Fruit fly (Drosophila melanogaster) whole organism, embryonic: ENCODE data around the gene eIF4A.

Experiments used
- BEAF-32 ChIP-seq: fragments of 200-800 bp; sonication (Bioruptor generic); optimal IDR thresholded peaks from 3 replicates; lab custom pipeline; 2017; ENCODE audit warnings: missing biosample characterization, missing genetic modification characterization, mild to moderate bottlenecking, moderate library complexity, missing genetic modification reagents
- CG10321 ChIP-seq: fragments of 200-800 bp; sonication (Bioruptor generic); IDR thresholded peaks from 2 replicates; pipeline ENCODE4 v1.3.6; 2022; ENCODE audit warnings: missing biosample characterization, missing genetic modification characterization
- CG12942 ChIP-seq: fragments of 200-800 bp; sonication (Bioruptor generic); optimal IDR thresholded peaks from 3 replicates; lab custom pipeline; 2016; ENCODE audit warnings: missing biosample characterization, missing genetic modification characterization
- CG13624 ChIP-seq: fragments of 200-800 bp; sonication (Bioruptor generic); optimal IDR thresholded peaks from 2 replicates; lab custom pipeline; 2016; ENCODE audit warnings: missing biosample characterization, missing genetic modification characterization
- CG15011 ChIP-seq: fragments of 200-800 bp; sonication (Bioruptor generic); optimal IDR thresholded peaks from 3 replicates; lab custom pipeline; 2018; ENCODE audit warnings: missing biosample characterization, mild to moderate bottlenecking, missing genetic modification characterization
- CG1529 ChIP-seq: fragments of 200-800 bp; sonication (Bioruptor generic); optimal IDR thresholded peaks from 3 replicates; lab custom pipeline; 2018; ENCODE audit warnings: missing biosample characterization, missing genetic modification characterization
- CG1647 ChIP-seq: fragments of 200-800 bp; sonication (Bioruptor generic); optimal IDR thresholded peaks from 3 replicates; lab custom pipeline; 2016; ENCODE audit warnings: missing biosample characterization, missing genetic modification characterization
- CG16779 ChIP-seq: fragments of 200-800 bp; sonication (Bioruptor generic); IDR thresholded peaks from 2 replicates; pipeline ENCODE4 v1.3.6; 2022; ENCODE audit warnings: missing biosample characterization, missing genetic modification characterization
- CG1792 ChIP-seq: fragments of 200-800 bp; sonication (Bioruptor generic); optimal IDR thresholded peaks from 2 replicates; lab custom pipeline; 2016; ENCODE audit warnings: missing biosample characterization, missing genetic modification characterization
- CG30020 ChIP-seq: fragments of 200-800 bp; optimal IDR thresholded peaks from 2 replicates; lab custom pipeline; 2019; ENCODE audit warnings: missing biosample characterization, mild to moderate bottlenecking, missing genetic modification characterization, moderate library complexity
- CG33557 ChIP-seq: fragments of 200-800 bp; sonication (Bioruptor generic); optimal IDR thresholded peaks from 2 replicates; lab custom pipeline; 2019; ENCODE audit warnings: missing biosample characterization, mild to moderate bottlenecking, missing genetic modification characterization, moderate library complexity
- CG3995 ChIP-seq: fragments of 200-800 bp; sonication (Bioruptor generic); optimal IDR thresholded peaks from 3 replicates; lab custom pipeline; 2016; ENCODE audit warnings: missing biosample characterization, missing genetic modification characterization
- CG42726 ChIP-seq: fragments of 200-800 bp; sonication (Bioruptor generic); IDR thresholded peaks from 2 replicates; pipeline ENCODE4 v1.3.6; 2022; ENCODE audit warnings: missing biosample characterization, missing genetic modification characterization; ENCODE audit not compliant: partially characterized antibody
- CG4617 ChIP-seq: fragments of 200-800 bp; sonication (Bioruptor generic); optimal IDR thresholded peaks from 3 replicates; lab custom pipeline; 2016; ENCODE audit warnings: missing biosample characterization, missing genetic modification characterization, borderline replicate concordance
- CG6254 ChIP-seq: fragments of 200-800 bp; sonication (Bioruptor generic); optimal IDR thresholded peaks from 3 replicates; lab custom pipeline; 2017; ENCODE audit warnings: mild to moderate bottlenecking, missing biosample characterization, missing genetic modification reagents, missing genetic modification characterization
- CG6791 ChIP-seq: fragments of 200-800 bp; sonication (Bioruptor generic); IDR thresholded peaks from 3 replicates; pipeline ENCODE4 v1.3.6; 2022; ENCODE audit warnings: missing biosample characterization, missing genetic modification characterization; ENCODE audit not compliant: partially characterized antibody
- CG7745 ChIP-seq: fragments of 200-800 bp; sonication (Bioruptor generic); optimal IDR thresholded peaks from 2 replicates; lab custom pipeline; 2018; ENCODE audit warnings: missing biosample characterization, mild to moderate bottlenecking, missing genetic modification characterization, moderate library complexity
- CG8290 ChIP-seq, 3 experiments: fragments of 200-800 bp; sonication (Bioruptor generic); optimal IDR thresholded peaks; 2 replicates each; lab custom pipeline; 2016 to 2019; ENCODE audit warnings: missing biosample characterization in 3 of 3, missing genetic modification characterization in 3 of 3, mild to moderate bottlenecking in 2 of 3, moderate library complexity in 1 of 3
- CG8388 ChIP-seq: fragments of 200-800 bp; sonication (Bioruptor generic); optimal IDR thresholded peaks from 2 replicates; lab custom pipeline; 2019; ENCODE audit warnings: missing biosample characterization, mild to moderate bottlenecking, missing genetic modification characterization, moderate library complexity
- CG9797 ChIP-seq: fragments of 200-800 bp; sonication (Bioruptor generic); optimal IDR thresholded peaks from 3 replicates; lab custom pipeline; 2018; ENCODE audit warnings: missing biosample characterization, mild to moderate bottlenecking, missing genetic modification characterization
- Dip2 ChIP-seq: fragments of 200-800 bp; sonication (Bioruptor generic); IDR thresholded peaks from 2 replicates; pipeline ENCODE4 v1.3.6; 2022; ENCODE audit warnings: missing biosample characterization, missing genetic modification characterization
- Dp ChIP-seq: fragments of 200-800 bp; sonication (Bioruptor generic); optimal IDR thresholded peaks from 2 replicates; lab custom pipeline; 2018; ENCODE audit warnings: missing biosample characterization, mild to moderate bottlenecking, missing genetic modification characterization, moderate library complexity
- Ets97D ChIP-seq: fragments of 200-800 bp; sonication (Bioruptor generic); optimal IDR thresholded peaks from 3 replicates; lab custom pipeline; 2016; ENCODE audit warnings: missing biosample characterization, missing genetic modification characterization
- Fer1 ChIP-seq: fragments of 200-800 bp; sonication (Bioruptor generic); optimal IDR thresholded peaks from 2 replicates; lab custom pipeline; 2017; ENCODE audit warnings: missing biosample characterization, mild to moderate bottlenecking, missing genetic modification characterization
- Fer2 ChIP-seq: fragments of 200-800 bp; sonication (Bioruptor generic); optimal IDR thresholded peaks from 2 replicates; lab custom pipeline; 2018; ENCODE audit warnings: missing biosample characterization, mild to moderate bottlenecking, missing genetic modification characterization, moderate library complexity
- Gsc ChIP-seq: fragments of 200-800 bp; sonication (Bioruptor generic); IDR thresholded peaks from 2 replicates; pipeline ENCODE4 v1.3.6; 2022; ENCODE audit warnings: missing biosample characterization, missing genetic modification characterization
- Gug ChIP-seq: fragments of 200-800 bp; sonication (Bioruptor generic); IDR thresholded peaks from 4 replicates; pipeline ENCODE4 v1.3.6; 2022; ENCODE audit warnings: missing biosample characterization, missing genetic modification characterization
- H15 ChIP-seq: fragments of 200-800 bp; sonication (Bioruptor generic); IDR thresholded peaks from 3 replicates; pipeline ENCODE4 v1.3.6; 2022; ENCODE audit warnings: missing biosample characterization, missing genetic modification characterization
- Hand ChIP-seq: fragments of 200-800 bp; sonication (Bioruptor generic); optimal IDR thresholded peaks from 2 replicates; lab custom pipeline; 2017; ENCODE audit warnings: mild to moderate bottlenecking, missing biosample characterization, missing genetic modification reagents, missing genetic modification characterization
- Hr78 ChIP-seq, 2 experiments: fragments of 200-800 bp in 1 of 2; fragments of >200 bp in 1 of 2; sonication (Bioruptor generic) in 1 of 2; optimal IDR thresholded peaks; 2 replicates each; lab custom pipeline; 2017 to 2019; ENCODE audit warnings: missing biosample characterization in 2 of 2, missing genetic modification characterization in 2 of 2, mild to moderate bottlenecking in 1 of 2, moderate library complexity in 1 of 2
- Lhr ChIP-seq: fragments of 200-800 bp; sonication (Bioruptor generic); optimal IDR thresholded peaks from 3 replicates; lab custom pipeline; 2017; ENCODE audit warnings: mild to moderate bottlenecking, missing biosample characterization, missing genetic modification reagents, missing genetic modification characterization
- Oli ChIP-seq: fragments of 200-800 bp; sonication (Bioruptor generic); optimal IDR thresholded peaks from 2 replicates; lab custom pipeline; 2018; ENCODE audit warnings: missing biosample characterization, mild to moderate bottlenecking, missing genetic modification characterization, moderate library complexity
- Pdp1 ChIP-seq, 2 experiments: fragments of 200-800 bp; sonication (Bioruptor generic); optimal IDR thresholded peaks; 3 replicates each; lab custom pipeline; 2016; ENCODE audit warnings: missing biosample characterization in 2 of 2, missing genetic modification characterization in 2 of 2, mild to moderate bottlenecking in 1 of 2, moderate library complexity in 1 of 2
- Spps ChIP-seq: fragments of 200-800 bp; sonication (Bioruptor generic); optimal IDR thresholded peaks from 2 replicates; lab custom pipeline; 2018; ENCODE audit warnings: missing biosample characterization, mild to moderate bottlenecking, missing genetic modification characterization
- Stat92E ChIP-seq, 3 experiments: fragments of >200 bp in 2 of 3; fragments of 200-800 bp in 1 of 3; sonication (Bioruptor generic) in 1 of 3; optimal IDR thresholded peaks; 2 replicates each; lab custom pipeline; 2017 to 2019; ENCODE audit warnings: missing biosample characterization in 3 of 3, missing genetic modification characterization in 3 of 3, mild to moderate bottlenecking in 1 of 3, moderate library complexity in 1 of 3
- TFAM ChIP-seq: fragments of 200-800 bp; sonication (Bioruptor generic); optimal IDR thresholded peaks from 2 replicates; lab custom pipeline; 2017; ENCODE audit warnings: missing biosample characterization, missing genetic modification characterization, inconsistent platforms
- Tbp ChIP-seq: fragments of >200 bp; optimal IDR thresholded peaks from 2 replicates; lab custom pipeline; 2018; ENCODE audit warnings: missing biosample characterization, missing genetic modification characterization
- ap ChIP-seq: fragments of 200-800 bp; sonication (Bioruptor generic); IDR thresholded peaks from 2 replicates; pipeline ENCODE4 v1.3.6; 2022; ENCODE audit warnings: missing biosample characterization, missing genetic modification characterization
- dm ChIP-seq: fragments of 200-800 bp; sonication (Bioruptor generic); optimal IDR thresholded peaks from 3 replicates; lab custom pipeline; 2016; ENCODE audit warnings: missing biosample characterization, missing genetic modification characterization
- eyg ChIP-seq: fragments of 200-800 bp; sonication (Bioruptor generic); optimal IDR thresholded peaks from 3 replicates; lab custom pipeline; 2016; ENCODE audit warnings: missing biosample characterization, missing genetic modification characterization
- p53 ChIP-seq: fragments of 200-800 bp; sonication (Bioruptor generic); optimal IDR thresholded peaks from 2 replicates; lab custom pipeline; 2016; ENCODE audit warnings: missing biosample characterization, missing genetic modification characterization
- ro ChIP-seq: fragments of 200-800 bp; sonication (Bioruptor generic); IDR thresholded peaks from 2 replicates; pipeline ENCODE4 v1.3.6; 2022; ENCODE audit warnings: missing biosample characterization, missing genetic modification characterization
- salm ChIP-seq: fragments of 200-800 bp; sonication (Bioruptor generic); optimal IDR thresholded peaks from 2 replicates; lab custom pipeline; 2018; ENCODE audit warnings: missing biosample characterization, mild to moderate bottlenecking, missing genetic modification characterization
- sens ChIP-seq: fragments of 200-800 bp; sonication (Bioruptor generic); peaks from one replicate; lab custom pipeline; 2016; ENCODE audit warnings: missing biosample characterization, missing genetic modification characterization
- seq ChIP-seq: fragments of 200-800 bp; sonication (Bioruptor generic); IDR thresholded peaks from 2 replicates; pipeline ENCODE4 v1.3.6; 2022; ENCODE audit warnings: missing biosample characterization, missing genetic modification characterization
- tap ChIP-seq: fragments of 200-800 bp; optimal IDR thresholded peaks from 3 replicates; lab custom pipeline; 2019; ENCODE audit warnings: missing biosample characterization, mild to moderate bottlenecking, missing genetic modification characterization, moderate library complexity
- tio ChIP-seq: fragments of 200-800 bp; sonication (Bioruptor generic); optimal IDR thresholded peaks from 2 replicates; lab custom pipeline; 2017; ENCODE audit warnings: missing biosample characterization, missing genetic modification characterization, inconsistent platforms
- wek ChIP-seq: fragments of 200-800 bp; sonication (Bioruptor generic); optimal IDR thresholded peaks from 3 replicates; lab custom pipeline; 2018; ENCODE audit warnings: missing biosample characterization, mild to moderate bottlenecking, missing genetic modification characterization, moderate library complexity

The eIF4A gene

dm6 chr2L:5979957-5980861 lies 1.4 kb upstream of the eIF4A start (continued):
- no peak for TF ChIP-seq seq (GFP tag; lab: Robert Waterston, UW)
- peak; percentile 32 for TF ChIP-seq CG33557 (GFP tag; lab: Kevin White, UChicago)
- TF ChIP-seq H15, result no peak
- no peak for TF ChIP-seq ap (GFP tag; lab: Robert Waterston, UW)
- TF ChIP-seq CG1647 (GFP tag; lab: Kevin White, UChicago), result no peak
- TF ChIP-seq CG13624 (GFP tag; lab: Kevin White, UChicago), result peak; percentile 17
- peak in 1 of 3 experiments; percentile 79 for TF ChIP-seq Stat92E (GFP tag; optimal IDR thresholded peaks at IDR 0.05; lab: Kevin White, UChicago)
- TF ChIP-seq CG42726 (GFP tag; lab: Robert Waterston, UW), result no peak
- no peak for TF ChIP-seq CG1529 (GFP tag; lab: Kevin White, UChicago)
- no peak for TF ChIP-seq CG9797 (GFP tag; lab: Kevin White, UChicago)
- TF ChIP-seq CG8290 (GFP tag; optimal IDR thresholded peaks at IDR 0.05; lab: Kevin White, UChicago), result no peak
- peak in 1 of 2 experiments; percentile 70 for TF ChIP-seq CG8290 (tag; optimal IDR thresholded peaks at IDR 0.05; lab: Kevin White, UChicago)
- TF ChIP-seq Hr78 (GFP tag; optimal IDR thresholded peaks at IDR 0.05; lab: Kevin White, UChicago), result no peak
- no peak for TF ChIP-seq Lhr (GFP tag; lab: Kevin White, UChicago)
- TF ChIP-seq CG30020, result no peak
- TF ChIP-seq Oli (tag; lab: Kevin White, UChicago), result no peak
- no peak for TF ChIP-seq Gsc
- TF ChIP-seq wek (GFP tag; lab: Kevin White, UChicago), result peak; percentile 57
- no peak for TF ChIP-seq Dip2
- TF ChIP-seq CG4617 (GFP tag; lab: Kevin White, UChicago), result no peak
- no peak for TF ChIP-seq Gug (GFP tag; lab: Robert Waterston, UW)
- TF ChIP-seq CG3995 (GFP tag; lab: Kevin White, UChicago), result no peak
- TF ChIP-seq ro, result no peak
- no peak for TF ChIP-seq BEAF-32
- no peak for TF ChIP-seq CG1792 (GFP tag; lab: Kevin White, UChicago)
- TF ChIP-seq CG12942 (GFP tag; lab: Kevin White, UChicago), result no peak
- TF ChIP-seq sens, result peak; percentile 82
- no peak for TF ChIP-seq Dp (GFP tag; lab: Kevin White, UChicago)
- peak; percentile 64 for TF ChIP-seq Hand (GFP tag; lab: Kevin White, UChicago)
- TF ChIP-seq p53 (GFP tag; lab: Kevin White, UChicago), result no peak
- peak in 1 of 2 experiments; percentile 19 for TF ChIP-seq Pdp1 (GFP tag; optimal IDR thresholded peaks at IDR 0.05; lab: Kevin White, UChicago)
- no peak for TF ChIP-seq CG16779 (GFP tag; lab: Robert Waterston, UW)
- no peak for TF ChIP-seq TFAM (GFP tag; lab: Kevin White, UChicago)
- peak; percentile 100 for TF ChIP-seq CG7745 (tag; lab: Kevin White, UChicago)
- TF ChIP-seq CG8388 (GFP tag; lab: Kevin White, UChicago), result peak; percentile 9
- TF ChIP-seq eyg, result no peak
- no peak for TF ChIP-seq CG6791 (GFP tag; lab: Robert Waterston, UW)
- no peak for TF ChIP-seq dm (GFP tag; lab: Kevin White, UChicago)
- TF ChIP-seq CG6254 (GFP tag; lab: Kevin White, UChicago), result no peak
- no peak for TF ChIP-seq CG10321 (GFP tag; lab: Robert Waterston, UW)
- TF ChIP-seq Spps (tag; lab: Kevin White, UChicago), result peak; percentile 24
- peak; percentile 56 for TF ChIP-seq tap (tag; lab: Kevin White, UChicago)
- no peak for TF ChIP-seq CG15011 (GFP tag; lab: Kevin White, UChicago)
- TF ChIP-seq Ets97D (GFP tag; lab: Kevin White, UChicago), result no peak
- TF ChIP-seq Fer1 (GFP tag; lab: Kevin White, UChicago), result peak; percentile 82
- no peak for TF ChIP-seq Tbp (GFP tag; lab: Kevin White, UChicago)
- no peak for TF ChIP-seq Fer2 (tag; lab: Kevin White, UChicago)
- TF ChIP-seq salm (tag; lab: Kevin White, UChicago), result peak; percentile 42
- TF ChIP-seq tio (GFP tag; lab: Kevin White, UChicago), result no peak
